Worm (Caenorhabditis elegans) whole organism, midembryonic: ENCODE measurements around the gene F15B9.11.

Experiments used
- T22C8.4 ChIP-seq: fragments of 200-800 bp; sonication (Bioruptor generic); IDR thresholded peaks from 2 replicates; pipeline ENCODE4 v1.3.6; 2022; ENCODE audit warnings: missing genetic modification characterization, missing compliant biosample characterization
- cog-1 ChIP-seq: sonication (generic microtip); optimal IDR thresholded peaks from 2 replicates; lab custom pipeline; 2016; ENCODE audit warnings: missing genetic modification characterization, missing compliant biosample characterization
- flt-1 ChIP-seq: fragments of 200-800 bp; sonication (Bioruptor generic); IDR thresholded peaks from 2 replicates; pipeline ENCODE4 v1.3.6; 2022; ENCODE audit warnings: missing genetic modification characterization, missing compliant biosample characterization
- klf-2 ChIP-seq: fragments of 200-800 bp; sonication (Bioruptor generic); conservative IDR thresholded peaks from 2 replicates; pipeline ENCODE4 v1.3.6; 2022; ENCODE audit warnings: missing genetic modification reagents, missing genetic modification characterization, missing compliant biosample characterization
- med-1 ChIP-seq: sonication (generic microtip); optimal IDR thresholded peaks from 2 replicates; lab custom pipeline; 2017; ENCODE audit warnings: missing genetic modification characterization, mild to moderate bottlenecking, missing compliant biosample characterization, antibody characterized with exemption, missing genetic modification reagents; ENCODE audit not compliant: insufficient read depth
- ref-1 ChIP-seq: fragments of 200-800 bp; sonication (Bioruptor generic); conservative IDR thresholded peaks from 2 replicates; pipeline ENCODE4 v1.3.6; 2022; ENCODE audit warnings: missing genetic modification reagents, missing genetic modification characterization, missing compliant biosample characterization
- tab-1 ChIP-seq: fragments of 200-800 bp; sonication (Bioruptor generic); IDR thresholded peaks from 2 replicates; pipeline ENCODE4 v1.3.6; 2022; ENCODE audit warnings: missing genetic modification characterization, missing compliant biosample characterization
- ztf-23 ChIP-seq: fragments of 200-800 bp; sonication (Bioruptor generic); IDR thresholded peaks from 2 replicates; pipeline ENCODE4 v1.3.6; 2022; ENCODE audit warnings: missing genetic modification reagents, missing genetic modification characterization, missing compliant biosample characterization
- ztf-29 ChIP-seq: fragments of 200-800 bp; sonication (Bioruptor generic); IDR thresholded peaks from 2 replicates; pipeline ENCODE4 v1.3.6; 2022; ENCODE audit warnings: missing genetic modification reagents, missing genetic modification characterization, missing compliant biosample characterization

F15B9.11 gene

DNA sequence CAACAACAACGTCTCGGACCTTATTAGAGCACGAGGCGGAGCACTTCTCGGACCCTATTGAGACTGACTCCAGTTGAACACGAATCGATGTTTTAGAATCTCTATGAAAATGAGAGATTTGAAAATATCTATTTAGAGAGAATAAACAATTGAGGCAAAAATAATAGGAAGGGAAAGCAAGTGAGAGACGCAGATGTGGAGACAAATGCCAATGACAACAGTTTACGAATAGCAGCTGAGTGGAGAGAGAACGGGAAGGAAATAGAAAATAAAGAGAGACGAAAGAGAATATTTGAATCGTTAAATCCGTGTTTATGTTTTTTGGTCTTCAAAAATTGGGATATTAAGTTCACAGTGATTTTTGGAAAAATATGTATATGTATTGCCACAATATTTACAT, 17.1 kb upstream of the F15B9.11 start:
- no peak for TF ChIP-seq ztf-29
- peak; percentile 16 for TF ChIP-seq cog-1 (tag; lab: Kevin White, UChicago)

DNA sequence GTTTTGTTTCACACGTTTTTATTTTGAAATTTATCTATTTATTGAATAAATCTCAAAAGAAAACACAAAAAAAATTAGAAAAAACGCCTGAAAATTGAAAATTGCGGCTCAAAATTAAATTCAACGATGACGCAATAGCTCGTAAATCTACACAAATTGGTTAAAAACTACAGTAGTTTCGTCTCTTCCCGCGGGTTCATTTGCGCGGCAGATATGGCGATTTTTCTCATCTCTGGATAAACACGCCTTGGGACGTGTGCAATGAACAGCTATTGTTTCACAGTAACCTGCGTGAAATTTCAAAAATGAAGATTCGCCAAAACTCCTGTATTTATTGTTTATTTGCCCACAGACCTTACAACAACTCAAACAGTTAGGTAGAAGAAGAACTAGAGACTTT, 16.6 kb upstream of the F15B9.11 start:
- TF ChIP-seq med-1 (GFP tag; lab: Kevin White, UChicago), result no peak
- TF ChIP-seq ref-1 (GFP tag; lab: Robert Waterston, UW), result no peak
- TF ChIP-seq ztf-29, result no peak
- no peak for TF ChIP-seq tab-1
- no peak for TF ChIP-seq flt-1
- TF ChIP-seq ztf-23 (GFP tag; lab: Robert Waterston, UW), result no peak
- TF ChIP-seq klf-2 (GFP tag; lab: Robert Waterston, UW), result no peak
- no peak for TF ChIP-seq T22C8.4 (GFP tag; lab: Robert Waterston, UW)
- TF ChIP-seq cog-1 (tag; lab: Kevin White, UChicago), result no peak

DNA sequence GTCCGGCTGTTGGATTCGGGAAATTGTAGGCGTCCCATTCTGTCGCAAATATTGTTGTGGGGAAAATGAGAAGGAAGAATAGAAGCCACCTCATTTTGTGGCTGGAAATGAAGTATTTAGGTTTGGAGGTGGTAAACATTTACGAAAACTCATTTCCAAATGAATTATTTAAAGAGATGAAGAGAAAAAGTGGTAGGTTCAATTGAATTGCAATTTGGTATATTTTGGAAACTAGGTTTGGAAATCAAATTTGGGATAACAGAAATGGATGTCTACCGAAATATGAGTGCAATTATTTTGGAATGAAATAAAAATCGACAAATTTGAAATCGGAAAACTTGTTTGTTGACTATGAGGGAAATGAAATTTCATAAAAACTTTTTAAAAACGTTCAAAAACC, 16.1 kb upstream of the F15B9.11 start, which contains the start of gene F15B9.10:
TSS of gene F15B9.10 (minus strand) at position 101 of the 400 bp plus-strand sequence.
- TF ChIP-seq T22C8.4 (GFP tag; lab: Robert Waterston, UW) (no peak), ref-1 (GFP tag; lab: Robert Waterston, UW) (no peak), med-1 (GFP tag; lab: Kevin White, UChicago) (no peak), ztf-23 (GFP tag; lab: Robert Waterston, UW) (no peak), klf-2 (GFP tag; lab: Robert Waterston, UW) (no peak), tab-1 (no peak), cog-1 (tag; lab: Kevin White, UChicago) (no peak), ztf-29 (no peak), flt-1 (no peak)

DNA sequence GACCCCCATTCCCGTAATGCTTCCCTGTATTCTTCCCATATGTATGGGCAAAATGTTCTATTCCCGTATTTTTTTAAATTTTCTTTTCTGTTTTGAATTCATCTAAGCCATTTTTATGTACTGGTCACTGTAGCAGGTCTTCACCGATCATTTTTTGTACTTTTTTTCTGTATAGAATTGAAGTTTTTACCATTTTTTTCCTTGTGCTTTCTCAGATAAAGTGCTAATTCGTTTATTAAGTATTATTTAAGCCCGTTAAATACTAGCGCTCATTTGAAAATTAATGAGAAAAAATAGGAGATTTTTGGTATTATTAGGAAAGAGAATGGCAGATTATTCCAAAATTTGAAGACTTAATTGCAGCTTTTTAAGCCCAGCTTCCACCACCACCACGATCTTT, 14.1 kb upstream of the F15B9.11 start:
- TF ChIP-seq cog-1 (tag; lab: Kevin White, UChicago) (no peak), ztf-29 (no peak), ref-1 (GFP tag; lab: Robert Waterston, UW) (no peak), flt-1 (no peak), T22C8.4 (GFP tag; lab: Robert Waterston, UW) (no peak), med-1 (GFP tag; lab: Kevin White, UChicago) (no peak), tab-1 (no peak), ztf-23 (GFP tag; lab: Robert Waterston, UW) (no peak), klf-2 (GFP tag; lab: Robert Waterston, UW) (no peak)

DNA sequence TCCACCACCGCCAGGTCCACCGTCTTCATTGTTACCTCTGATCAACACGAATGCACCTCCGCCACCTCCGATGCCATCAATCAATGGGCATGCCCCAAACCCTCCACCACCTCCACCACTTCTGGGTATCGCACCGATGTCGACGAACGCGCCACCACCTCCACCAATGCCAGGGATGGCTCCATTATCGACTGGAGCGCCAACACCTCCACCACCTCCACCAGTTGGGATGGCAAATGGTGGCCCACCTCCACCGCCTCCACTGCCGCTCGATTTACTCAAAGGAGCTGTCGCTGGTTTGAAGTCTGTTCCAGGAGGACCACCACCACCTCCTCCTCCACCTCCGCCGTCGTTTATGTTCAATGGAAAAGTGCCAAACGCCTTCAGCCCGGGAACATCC, 11.7 kb upstream of the F15B9.11 start:
- no peak for TF ChIP-seq flt-1
- no peak for TF ChIP-seq T22C8.4 (GFP tag; lab: Robert Waterston, UW)
- no peak for TF ChIP-seq med-1 (GFP tag; lab: Kevin White, UChicago)
- no peak for TF ChIP-seq ref-1 (GFP tag; lab: Robert Waterston, UW)
- TF ChIP-seq ztf-29, result no peak
- TF ChIP-seq tab-1, result 0 out of 2 replicates have a peak, but pooled peaks have one; percentile 25
- no peak for TF ChIP-seq klf-2 (GFP tag; lab: Robert Waterston, UW)
- TF ChIP-seq ztf-23 (GFP tag; lab: Robert Waterston, UW), result no peak

DNA sequence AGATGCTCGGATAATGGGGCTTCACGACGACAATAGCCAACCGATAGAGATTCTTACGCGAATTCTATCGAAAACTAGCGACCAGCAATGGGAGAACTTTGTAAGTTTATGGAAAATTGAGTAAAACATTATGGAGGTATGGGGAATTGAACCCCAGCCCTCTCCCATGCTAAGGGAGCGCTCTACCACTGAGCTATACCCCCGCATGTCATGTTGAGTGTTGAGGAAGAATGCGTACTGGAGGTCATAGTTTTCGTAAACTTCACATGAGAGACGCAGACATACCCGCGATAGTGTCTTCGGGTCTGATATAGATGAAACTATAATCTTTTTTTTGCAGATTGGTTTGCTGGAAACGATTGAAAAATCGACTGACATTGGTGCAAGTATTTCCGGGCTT, 10.7 kb upstream of the F15B9.11 start:
- TF ChIP-seq ztf-29, result peak; percentile 79
- TF ChIP-seq tab-1, result peak; percentile 93
- TF ChIP-seq T22C8.4 (GFP tag; lab: Robert Waterston, UW), result peak; percentile 80
- peak; percentile 94 for TF ChIP-seq ztf-23 (GFP tag; lab: Robert Waterston, UW)
- peak; percentile 79; the same call in 1 of the 2 replicates for TF ChIP-seq ref-1 (GFP tag; lab: Robert Waterston, UW)
- TF ChIP-seq cog-1 (tag; lab: Kevin White, UChicago), result peak; percentile 52
- TF ChIP-seq klf-2 (GFP tag; lab: Robert Waterston, UW), result peak; percentile 87
- peak; percentile 94 for TF ChIP-seq flt-1
- TF ChIP-seq med-1 (GFP tag; lab: Kevin White, UChicago), result peak; percentile 30

DNA sequence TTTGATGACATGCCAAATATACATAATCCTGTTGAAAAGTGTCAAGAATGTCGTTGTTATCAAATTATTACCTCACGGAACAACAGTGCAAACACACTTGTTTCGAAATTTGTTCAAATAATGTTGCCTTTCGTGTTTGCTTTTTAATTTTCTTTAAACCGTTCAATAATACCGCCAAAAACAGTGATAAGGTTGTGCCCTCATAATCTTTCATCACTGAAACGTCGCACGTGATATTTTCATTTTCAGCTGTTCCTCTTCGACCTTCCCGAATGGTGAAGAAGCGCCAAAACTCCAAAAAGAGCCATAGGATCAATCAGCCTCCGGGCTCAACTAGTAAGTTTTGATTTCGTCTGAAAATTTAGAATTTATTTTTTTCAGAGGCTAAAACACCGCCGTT, 9.4 kb upstream of the F15B9.11 start, which contains the start of gene inft-2:
TSS of gene inft-2 (plus strand) at position 248 of the 400 bp plus-strand sequence.
- no peak for TF ChIP-seq cog-1 (tag; lab: Kevin White, UChicago)
- no peak for TF ChIP-seq flt-1
- no peak for TF ChIP-seq klf-2 (GFP tag; lab: Robert Waterston, UW)
- no peak for TF ChIP-seq ztf-23 (GFP tag; lab: Robert Waterston, UW)
- TF ChIP-seq med-1 (GFP tag; lab: Kevin White, UChicago), result no peak
- TF ChIP-seq ztf-29, result no peak
- TF ChIP-seq tab-1, result no peak
- TF ChIP-seq T22C8.4 (GFP tag; lab: Robert Waterston, UW), result no peak
- TF ChIP-seq ref-1 (GFP tag; lab: Robert Waterston, UW), result no peak

DNA sequence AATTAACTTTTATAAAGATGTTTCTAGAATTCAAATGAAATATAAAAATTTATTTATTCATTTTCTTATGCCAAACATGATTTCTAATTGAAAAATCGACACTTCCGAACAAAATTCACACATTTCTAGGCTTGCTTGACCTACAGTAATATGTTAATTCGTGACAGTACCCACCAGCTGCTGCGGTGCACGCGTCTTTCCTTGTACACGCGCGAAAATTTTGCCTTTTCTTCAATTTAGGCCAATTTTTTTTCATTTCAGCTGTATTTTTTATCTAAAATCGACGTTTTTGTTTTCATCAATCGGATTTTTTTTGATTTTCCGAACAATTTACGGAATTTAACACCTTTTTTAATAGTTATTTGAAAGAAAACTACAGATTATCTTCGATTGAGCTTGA, 7.4 kb upstream of the F15B9.11 start:
- TF ChIP-seq med-1 (GFP tag; lab: Kevin White, UChicago), result no peak
- TF ChIP-seq tab-1, result no peak
- TF ChIP-seq T22C8.4 (GFP tag; lab: Robert Waterston, UW), result no peak
- no peak for TF ChIP-seq flt-1
- no peak for TF ChIP-seq ref-1 (GFP tag; lab: Robert Waterston, UW)
- no peak for TF ChIP-seq ztf-29
- TF ChIP-seq cog-1 (tag; lab: Kevin White, UChicago), result no peak
- TF ChIP-seq ztf-23 (GFP tag; lab: Robert Waterston, UW), result no peak

DNA sequence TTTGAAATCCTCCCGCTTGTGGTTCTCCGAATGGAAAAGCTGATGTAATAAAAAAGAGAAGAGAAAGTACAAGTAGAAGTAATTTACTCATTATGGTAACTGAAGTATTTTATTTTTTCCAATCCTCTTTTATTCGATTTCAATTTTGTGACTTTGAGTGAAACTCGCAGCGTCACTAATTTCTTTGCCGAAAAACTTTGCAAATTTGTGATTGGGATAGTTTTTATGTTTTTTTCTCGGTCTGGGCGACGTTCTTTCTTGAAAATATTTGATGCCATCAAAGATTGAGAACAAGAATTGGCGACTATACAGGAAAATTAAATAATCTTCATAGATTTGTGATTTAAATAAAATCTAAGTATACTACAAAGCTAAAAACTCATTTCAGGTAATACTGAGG, 6.9 kb upstream of the F15B9.11 start, which contains the start of gene far-4:
TSS of gene far-4 (minus strand) at position 101 of the 400 bp plus-strand sequence.
- no peak for TF ChIP-seq ztf-23 (GFP tag; lab: Robert Waterston, UW)
- TF ChIP-seq flt-1, result no peak
- no peak for TF ChIP-seq ref-1 (GFP tag; lab: Robert Waterston, UW)
- no peak for TF ChIP-seq tab-1
- no peak for TF ChIP-seq klf-2 (GFP tag; lab: Robert Waterston, UW)

DNA sequence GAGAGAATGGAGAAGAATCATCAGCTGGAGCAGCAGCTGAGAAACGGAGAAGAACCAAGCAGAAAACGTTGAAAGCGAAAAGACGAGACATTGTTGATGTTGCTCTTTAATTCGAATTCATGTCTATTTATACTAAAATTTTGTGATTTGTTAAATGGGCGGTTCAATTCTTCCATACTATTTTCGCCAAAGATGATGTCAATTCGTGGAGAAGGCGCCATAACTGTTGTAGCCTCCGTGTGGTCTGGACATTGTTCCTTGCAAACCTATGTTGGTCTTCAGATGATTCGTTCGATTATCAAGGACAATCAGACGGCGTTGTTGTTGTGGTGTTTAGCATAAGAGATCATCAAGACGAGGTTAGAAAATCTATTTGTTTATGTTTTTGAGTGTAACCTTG, 4.7 kb upstream of the F15B9.11 start, which contains the start of gene far-3:
TSS of gene far-3 (minus strand) at position 101 of the 400 bp plus-strand sequence.
- TF ChIP-seq cog-1 (tag; lab: Kevin White, UChicago) (no peak), ztf-29 (no peak), flt-1 (no peak), T22C8.4 (GFP tag; lab: Robert Waterston, UW) (no peak), tab-1 (no peak), ztf-23 (GFP tag; lab: Robert Waterston, UW) (no peak), med-1 (GFP tag; lab: Kevin White, UChicago) (no peak), klf-2 (GFP tag; lab: Robert Waterston, UW) (no peak), ref-1 (GFP tag; lab: Robert Waterston, UW) (no peak)
